Worm (Caenorhabditis elegans): ENCODE data around the gene E02H4.8.

Gene E02H4.8

ce11 chrX:14312416-14312815, 49.0 kb upstream of the E02H4.8 start (continued):
- TF ChIP-seq duxl-1 (tag; optimal IDR thresholded peaks at IDR 0.05; ENCODE audit: poor library complexity) (peak; percentile 44), php-3 (GFP tag; IDR thresholded peaks at IDR 0.05) (no peak), nhr-6 (tag; optimal IDR thresholded peaks at IDR 0.05) (peak; percentile 62), daf-12 (tag; optimal IDR thresholded peaks at IDR 0.05) (no peak), ceh-32 (tag; optimal IDR thresholded peaks at IDR 0.05; ENCODE audit: poor library complexity) (no peak), F44E2.7 (GFP tag; IDR thresholded peaks at IDR 0.05) (no peak)

- TF ChIP-seq ama-1 (optimal IDR thresholded peaks at IDR 0.05): no peak
- TF ChIP-seq snpc-1.2 (GFP tag; IDR thresholded peaks at IDR 0.05): no peak
- no peak for TF ChIP-seq daf-16 (GFP tag; optimal IDR thresholded peaks at IDR 0.05)
- TF ChIP-seq daf-16 (tag; optimal IDR thresholded peaks at IDR 0.05): no peak
- no peak for TF ChIP-seq dpl-1 (GFP tag; optimal IDR thresholded peaks at IDR 0.05)
- no peak for TF ChIP-seq lin-13 (GFP tag; optimal IDR thresholded peaks at IDR 0.05)
- no peak for TF ChIP-seq ceh-44 (GFP tag; IDR thresholded peaks at IDR 0.05)
Measured at ce11 chrX:14311583-14311982, 48.2 kb upstream of the E02H4.8 start, which contains the start of gene mgrn-1. Gene mgrn-1, minus strand, starts transcription at chrX:14311683.

ce11 chrX:14309656-14310055, 46.3 kb upstream of the E02H4.8 start:
- no peak for TF ChIP-seq mdl-1 (tag; optimal IDR thresholded peaks at IDR 0.05)
- TF ChIP-seq unc-62 (GFP tag; optimal IDR thresholded peaks at IDR 0.05 in 1 of 2): peak in 1 of 2 experiments; percentile 92
- no peak for TF ChIP-seq unc-62 (tag; optimal IDR thresholded peaks at IDR 0.05)

- TF ChIP-seq aha-1 (tag) (peak; percentile 51), lin-38 (GFP tag; IDR thresholded peaks at IDR 0.05) (no peak), nhr-48 (tag; optimal IDR thresholded peaks at IDR 0.05) (no peak), vab-7 (GFP tag; IDR thresholded peaks at IDR 0.05) (no peak)
Measured at ce11 chrX:14307667-14308066, 44.3 kb upstream of the E02H4.8 start, which contains the start of gene gphr-2. Gene gphr-2, minus strand, starts transcription at chrX:14307767.

- no peak for TF ChIP-seq ceh-32 (tag; optimal IDR thresholded peaks at IDR 0.05; ENCODE audit: poor library complexity)
- no peak for TF ChIP-seq madf-9 (GFP tag; conservative IDR thresholded peaks at IDR 0.05)
- TF ChIP-seq D1046.2 (GFP tag; IDR thresholded peaks at IDR 0.05): no peak
- TF ChIP-seq unc-62 (GFP tag; optimal IDR thresholded peaks at IDR 0.05 in 1 of 2): peak in 1 of 2 experiments; percentile 37
- no peak for TF ChIP-seq unc-62 (tag; optimal IDR thresholded peaks at IDR 0.05)
Measured at ce11 chrX:14303078-14303477, 39.7 kb upstream of the E02H4.8 start, which contains the start of gene C11H1.5. Gene C11H1.5, minus strand, starts transcription at chrX:14303178.

ce11 chrX:14297209-14297608, 33.8 kb upstream of the E02H4.8 start:
- TF ChIP-seq zfp-3 (GFP tag; conservative IDR thresholded peaks at IDR 0.05): no peak
- no peak for TF ChIP-seq arid-1 (GFP tag; conservative IDR thresholded peaks at IDR 0.05)
- TF ChIP-seq nhr-10 (tag; optimal IDR thresholded peaks at IDR 0.05): no peak
- TF ChIP-seq nhr-48 (tag; optimal IDR thresholded peaks at IDR 0.05): peak; percentile 37
- no peak for TF ChIP-seq F26F4.8 (GFP tag; conservative IDR thresholded peaks at IDR 0.05)
- peak; percentile 31 for TF ChIP-seq spr-1 (tag; optimal IDR thresholded peaks at IDR 0.05)
- TF ChIP-seq ZK337.2 (GFP tag; IDR thresholded peaks at IDR 0.05): no peak
- TF ChIP-seq ceh-82 (tag; optimal IDR thresholded peaks at IDR 0.05): no peak
- TF ChIP-seq mes-2 (tag; optimal IDR thresholded peaks at IDR 0.05; ENCODE audit: poor library complexity, severe bottlenecking): peak; percentile 72
- no peak for TF ChIP-seq nhr-42 (GFP tag; IDR thresholded peaks at IDR 0.05)
- TF ChIP-seq daf-8 (GFP tag; IDR thresholded peaks at IDR 0.05): no peak
- TF ChIP-seq lin-38 (GFP tag; IDR thresholded peaks at IDR 0.05): no peak
- TF ChIP-seq hlh-11 (tag; optimal IDR thresholded peaks at IDR 0.05): peak; percentile 82
- peak; percentile 14 to 60 for TF ChIP-seq mdl-1 (tag; optimal IDR thresholded peaks at IDR 0.05)
- TF ChIP-seq skn-1 (tag; optimal IDR thresholded peaks at IDR 0.05): no peak
- no peak for TF ChIP-seq ceh-62 (tag; optimal IDR thresholded peaks at IDR 0.05)
- no peak for TF ChIP-seq R02D3.7 (tag; optimal IDR thresholded peaks at IDR 0.05)
- peak; percentile 69 for TF ChIP-seq duxl-1 (tag; optimal IDR thresholded peaks at IDR 0.05; ENCODE audit: poor library complexity)
- TF ChIP-seq ctbp-1 (GFP tag; IDR thresholded peaks at IDR 0.05): peak; percentile 63; the same call in 1 of the 2 replicates
- TF ChIP-seq mdt-29 (GFP tag; IDR thresholded peaks at IDR 0.05): no peak
- peak; percentile 78 for TF ChIP-seq rbr-2 (tag; optimal IDR thresholded peaks at IDR 0.05)
- peak; percentile 67 for TF ChIP-seq set-16 (GFP tag; IDR thresholded peaks at IDR 0.05)
- TF ChIP-seq daf-16 (GFP tag; optimal IDR thresholded peaks at IDR 0.05): peak in 1 of 2 experiments; percentile 40
- TF ChIP-seq daf-16 (tag; optimal IDR thresholded peaks at IDR 0.05): peak; percentile 68
- no peak for TF ChIP-seq lir-3 (tag; optimal IDR thresholded peaks at IDR 0.05)
- TF ChIP-seq madf-9 (GFP tag; conservative IDR thresholded peaks at IDR 0.05): peak; percentile 46; the same call in 1 of the 2 replicates
- TF ChIP-seq attf-4 (tag; optimal IDR thresholded peaks at IDR 0.05): no peak

Measured in whole organism, L4 larva.